In the genomic region with DNA sequence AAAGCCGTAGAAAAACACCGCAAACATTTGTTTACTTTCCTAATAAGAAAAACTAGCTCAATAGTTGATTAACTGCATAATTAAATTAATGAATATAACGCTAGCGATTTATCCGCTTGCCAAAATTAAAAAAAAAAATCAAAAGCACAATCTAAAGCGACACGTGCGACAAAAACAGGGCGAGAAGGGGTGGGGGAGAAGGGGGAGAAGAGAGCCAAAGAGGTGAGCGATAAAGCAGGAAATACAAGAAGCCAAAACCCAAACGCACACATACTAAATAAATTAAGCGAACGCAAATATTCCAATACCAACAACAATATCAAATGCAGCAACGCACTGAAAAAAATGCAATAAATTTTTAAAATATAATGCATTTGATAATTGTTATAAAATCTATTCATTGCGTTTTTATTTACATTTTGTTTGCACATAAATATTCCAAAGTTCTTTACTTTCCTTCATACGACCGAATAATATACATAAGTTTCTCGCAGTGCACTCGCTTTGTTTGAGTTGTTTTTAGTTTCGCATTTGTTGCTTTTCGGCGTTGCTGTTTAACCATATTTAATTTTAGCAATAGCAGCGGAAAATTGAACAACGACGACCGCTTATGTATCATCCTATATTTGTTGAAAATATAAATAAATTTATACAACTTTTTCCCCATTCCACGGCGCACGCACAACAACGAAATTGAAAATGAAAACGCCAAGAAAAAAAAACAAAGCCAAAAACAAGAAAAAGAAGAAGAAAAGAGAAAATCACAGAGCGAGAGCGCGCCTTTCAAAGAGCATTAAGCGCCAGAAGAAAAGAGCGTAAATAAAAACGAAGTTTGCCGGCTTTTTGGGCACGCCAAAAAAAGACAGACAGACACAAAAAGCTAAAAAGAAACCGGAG, we compare ENCODE assay signal across 5 fruit fly cellular contexts.
A peak's percentile ranks its signal among the peaks of the same experiment; 100 is the strongest.
TF ChIP-seq lines count a peak whose summit lies in the region.

No protein-coding gene starts in this region.

- peak; percentile 64 for TF ChIP-seq CTCF in whole organism, embryonic (GFP tag; optimal IDR thresholded peaks at IDR 0.05; lab: Kevin White, UChicago)

TF ChIP-seq in whole organism, adult, 20 proteins besides CTCF, POLR2A, EP300 and RAD21 (continues in another document):
- peak; percentile 99 for TF ChIP-seq tj (GFP tag; optimal IDR thresholded peaks at IDR 0.05; lab: Kevin White, UChicago)
- peak; percentile 99 for TF ChIP-seq bab1 (GFP tag; optimal IDR thresholded peaks at IDR 0.05; lab: Kevin White, UChicago)
- TF ChIP-seq cic (GFP tag; optimal IDR thresholded peaks at IDR 0.05; lab: Kevin White, UChicago): peak; percentile 74
- no peak for TF ChIP-seq cnc (optimal IDR thresholded peaks at IDR 0.05; lab: Kevin White, UChicago)
- peak; percentile 98 for TF ChIP-seq CG7101 (tag; optimal IDR thresholded peaks at IDR 0.05; lab: Kevin White, UChicago)
- peak; percentile 84 for TF ChIP-seq CG5204 (GFP tag; optimal IDR thresholded peaks at IDR 0.05; lab: Kevin White, UChicago)
- peak; percentile 61 for TF ChIP-seq kay (GFP tag; lab: Kevin White, UChicago; ENCODE audit: borderline replicate concordance)
- peak; percentile 88 for TF ChIP-seq CG12768 (GFP tag; optimal IDR thresholded peaks at IDR 0.05; lab: Kevin White, UChicago)
- peak; percentile 88 for TF ChIP-seq Mnt (GFP tag; optimal IDR thresholded peaks at IDR 0.05; lab: Kevin White, UChicago)
- peak; percentile 98 for TF ChIP-seq CG11617 (GFP tag; optimal IDR thresholded peaks at IDR 0.05; lab: Kevin White, UChicago)
- peak; percentile 95 for TF ChIP-seq Crg-1 (GFP tag; optimal IDR thresholded peaks at IDR 0.05; lab: Kevin White, UChicago)
- peak; percentile 92 for TF ChIP-seq CG7045 (GFP tag; optimal IDR thresholded peaks at IDR 0.05; lab: Kevin White, UChicago)
- peak; percentile 71 for TF ChIP-seq toe (GFP tag; optimal IDR thresholded peaks at IDR 0.05; lab: Kevin White, UChicago)
- peak; percentile 96 for TF ChIP-seq CG14711 (tag; optimal IDR thresholded peaks at IDR 0.05; lab: Kevin White, UChicago)
- TF ChIP-seq CG1620 (GFP tag; optimal IDR thresholded peaks at IDR 0.05; lab: Kevin White, UChicago): peak; percentile 98

TF ChIP-seq in whole organism, embryonic, 481 proteins besides CTCF, POLR2A, EP300 and RAD21 (continues in another document):
- TF ChIP-seq MESR4 (GFP tag; optimal IDR thresholded peaks at IDR 0.05; lab: Kevin White, UChicago): peak; percentile 31
- TF ChIP-seq CG14860 (GFP tag; IDR thresholded peaks at IDR 0.05; lab: Robert Waterston, UW; ENCODE audit: partially characterized antibody): no peak
- TF ChIP-seq Ptx1 (GFP tag; IDR thresholded peaks at IDR 0.05; lab: Robert Waterston, UW): peak; percentile 97
- TF ChIP-seq CG42726 (GFP tag; IDR thresholded peaks at IDR 0.05; lab: Robert Waterston, UW; ENCODE audit: partially characterized antibody): no peak
- TF ChIP-seq CG33557 (GFP tag; optimal IDR thresholded peaks at IDR 0.05; lab: Kevin White, UChicago): peak; percentile 54
- peak; percentile 93 for TF ChIP-seq CG4730 (GFP tag; IDR thresholded peaks at IDR 0.05; lab: Robert Waterston, UW)
- peak; percentile 71 for TF ChIP-seq CG17186 (GFP tag; optimal IDR thresholded peaks at IDR 0.05; lab: Kevin White, UChicago)
- TF ChIP-seq ase (GFP tag; IDR thresholded peaks at IDR 0.05; lab: Robert Waterston, UW): peak; percentile 96
- peak; percentile 61 to 89 for TF ChIP-seq Trl (optimal IDR thresholded peaks at IDR 0.05; lab: Kevin White, UChicago)
- peak; percentile 77 for TF ChIP-seq Trl (GFP tag; optimal IDR thresholded peaks at IDR 0.05; lab: Kevin White, UChicago)
- peak; percentile 78 for TF ChIP-seq btn (GFP tag; optimal IDR thresholded peaks at IDR 0.05; lab: Kevin White, UChicago)
- TF ChIP-seq gem (tag; optimal IDR thresholded peaks at IDR 0.05; lab: Kevin White, UChicago): peak; percentile 98
- TF ChIP-seq repo (GFP tag; optimal IDR thresholded peaks at IDR 0.05; lab: Kevin White, UChicago): peak; percentile 84
- TF ChIP-seq corto (GFP tag; optimal IDR thresholded peaks at IDR 0.05; lab: Kevin White, UChicago): peak; percentile 84
- peak; percentile 78 for TF ChIP-seq Antp (GFP tag; optimal IDR thresholded peaks at IDR 0.05; lab: Kevin White, UChicago)
- peak; percentile 97 for TF ChIP-seq row (GFP tag; IDR thresholded peaks at IDR 0.05; lab: Robert Waterston, UW)

TF ChIP-seq in whole organism, prepupa, 60 proteins besides CTCF, POLR2A, EP300 and RAD21 (continues in another document):
- TF ChIP-seq eg (GFP tag; IDR thresholded peaks at IDR 0.05; lab: Robert Waterston, UW): peak; percentile 98
- peak; percentile 87 for TF ChIP-seq CG11902 (GFP tag; optimal IDR thresholded peaks at IDR 0.05; lab: Kevin White, UChicago)
- peak; percentile 94 for TF ChIP-seq Hr4 (GFP tag; optimal IDR thresholded peaks at IDR 0.05; lab: Kevin White, UChicago)
- peak; percentile 15 for TF ChIP-seq fd85E (GFP tag; optimal IDR thresholded peaks at IDR 0.05; lab: Kevin White, UChicago)
- peak; percentile 89 for TF ChIP-seq vri (GFP tag; optimal IDR thresholded peaks at IDR 0.05; lab: Kevin White, UChicago)
- TF ChIP-seq net (GFP tag; optimal IDR thresholded peaks at IDR 0.05; lab: Kevin White, UChicago): peak; percentile 92
- TF ChIP-seq fd59A (GFP tag; optimal IDR thresholded peaks at IDR 0.05; lab: Kevin White, UChicago): peak; percentile 82
- TF ChIP-seq CG4318 (GFP tag; optimal IDR thresholded peaks at IDR 0.05; lab: Kevin White, UChicago): peak; percentile 92
- TF ChIP-seq Eip75B (GFP tag; optimal IDR thresholded peaks at IDR 0.05; lab: Kevin White, UChicago): peak; percentile 94
- peak; percentile 88 for TF ChIP-seq Ets96B (tag; optimal IDR thresholded peaks at IDR 0.05; lab: Kevin White, UChicago)
- TF ChIP-seq topi (GFP tag; optimal IDR thresholded peaks at IDR 0.05; lab: Kevin White, UChicago): peak; percentile 98
- TF ChIP-seq Hr39 (GFP tag; optimal IDR thresholded peaks at IDR 0.05; lab: Kevin White, UChicago): peak; percentile 96
- peak; percentile 98 for TF ChIP-seq Eip78C (GFP tag; lab: Kevin White, UChicago)
- TF ChIP-seq CG3919 (GFP tag; optimal IDR thresholded peaks at IDR 0.05; lab: Kevin White, UChicago): peak; percentile 92
- TF ChIP-seq Eip93F (GFP tag; optimal IDR thresholded peaks at IDR 0.05; lab: Kevin White, UChicago): peak; percentile 90
- peak; percentile 89 for TF ChIP-seq CG10669 (GFP tag; optimal IDR thresholded peaks at IDR 0.05; lab: Kevin White, UChicago)
- peak; percentile 91 for TF ChIP-seq Ets21C (GFP tag; optimal IDR thresholded peaks at IDR 0.05; lab: Kevin White, UChicago)

TF ChIP-seq in whole organism, pupa, 21 proteins besides CTCF, POLR2A, EP300 and RAD21 (continues in another document):
- TF ChIP-seq rn (GFP tag; IDR thresholded peaks at IDR 0.05; lab: Robert Waterston, UW) (peak; percentile 94), Pif1A (GFP tag; optimal IDR thresholded peaks at IDR 0.05; lab: Kevin White, UChicago) (peak; percentile 87), CG32121 (GFP tag; IDR thresholded peaks at IDR 0.05; lab: Robert Waterston, UW) (peak; percentile 98), D1 (tag; optimal IDR thresholded peaks at IDR 0.05; lab: Kevin White, UChicago) (peak; percentile 94), CG14655 (GFP tag; optimal IDR thresholded peaks at IDR 0.05; lab: Kevin White, UChicago) (peak; percentile 94), CG12605 (GFP tag; IDR thresholded peaks at IDR 0.05; lab: Robert Waterston, UW) (peak; percentile 96), fd96Ca (GFP tag; IDR thresholded peaks at IDR 0.05; lab: Robert Waterston, UW) (peak; percentile 63), CG8159 (tag; optimal IDR thresholded peaks at IDR 0.05; lab: Kevin White, UChicago) (peak; percentile 91), Pif1B (GFP tag; optimal IDR thresholded peaks at IDR 0.05; lab: Kevin White, UChicago) (peak; percentile 87), CG4496 (GFP tag; IDR thresholded peaks at IDR 0.05; lab: Robert Waterston, UW) (peak; percentile 97), Ets98B (GFP tag; IDR thresholded peaks at IDR 0.05; lab: Robert Waterston, UW) (peak; percentile 95), CG10348 (GFP tag; IDR thresholded peaks at IDR 0.05; lab: Robert Waterston, UW) (peak; percentile 80), CG17806 (tag; optimal IDR thresholded peaks at IDR 0.05; lab: Kevin White, UChicago) (peak; percentile 91), CG15710 (tag; optimal IDR thresholded peaks at IDR 0.05; lab: Kevin White, UChicago) (peak; percentile 86), CG9948 (tag; optimal IDR thresholded peaks at IDR 0.05; lab: Kevin White, UChicago) (peak; percentile 93), CG13204 (GFP tag; optimal IDR thresholded peaks at IDR 0.05; lab: Kevin White, UChicago) (peak; percentile 40), gl (tag; optimal IDR thresholded peaks at IDR 0.05; lab: Kevin White, UChicago) (peak; percentile 68), EcR (GFP tag; optimal IDR thresholded peaks at IDR 0.05; lab: Kevin White, UChicago) (no peak)

TF ChIP-seq in whole organism, wandering third instar larva, 38 proteins besides CTCF, POLR2A, EP300 and RAD21 (continues in another document):
- TF ChIP-seq rgr (GFP tag; optimal IDR thresholded peaks at IDR 0.05; lab: Kevin White, UChicago) (peak; percentile 98), sage (GFP tag; optimal IDR thresholded peaks at IDR 0.05; lab: Kevin White, UChicago) (peak; percentile 92), fru (GFP tag; optimal IDR thresholded peaks at IDR 0.05; lab: Kevin White, UChicago) (peak; percentile 97), Jra (GFP tag; optimal IDR thresholded peaks at IDR 0.05; lab: Kevin White, UChicago) (peak; percentile 93), OdsH (GFP tag; optimal IDR thresholded peaks at IDR 0.05; lab: Kevin White, UChicago) (peak; percentile 97), Dfd (GFP tag; optimal IDR thresholded peaks at IDR 0.05; lab: Kevin White, UChicago) (peak; percentile 81), CG32264 (GFP tag; optimal IDR thresholded peaks at IDR 0.05; lab: Kevin White, UChicago) (peak; percentile 80), Hnf4 (GFP tag; optimal IDR thresholded peaks at IDR 0.05; lab: Kevin White, UChicago) (peak; percentile 97), Mio (GFP tag; optimal IDR thresholded peaks at IDR 0.05; lab: Kevin White, UChicago) (peak; percentile 32), usp (GFP tag; optimal IDR thresholded peaks at IDR 0.05; lab: Kevin White, UChicago) (no peak), foxo (GFP tag; optimal IDR thresholded peaks at IDR 0.05; lab: Kevin White, UChicago) (peak; percentile 70 to 98), Dif (GFP tag; optimal IDR thresholded peaks at IDR 0.05; lab: Kevin White, UChicago; ENCODE audit: partially characterized antibody) (peak; percentile 35), woc (GFP tag; optimal IDR thresholded peaks at IDR 0.05; lab: Kevin White, UChicago) (peak; percentile 93), ey (GFP tag; optimal IDR thresholded peaks at IDR 0.05; lab: Kevin White, UChicago) (peak; percentile 96), N (GFP tag; optimal IDR thresholded peaks at IDR 0.05; lab: Kevin White, UChicago) (no peak), Myc (optimal IDR thresholded peaks at IDR 0.05; lab: Kevin White, UChicago) (no peak), jim (GFP tag; optimal IDR thresholded peaks at IDR 0.05; lab: Kevin White, UChicago) (no peak), sv (GFP tag; optimal IDR thresholded peaks at IDR 0.05; lab: Kevin White, UChicago) (peak; percentile 94), lola (GFP tag; optimal IDR thresholded peaks at IDR 0.05; lab: Kevin White, UChicago) (no peak), Hr78 (GFP tag; optimal IDR thresholded peaks at IDR 0.05; lab: Kevin White, UChicago) (no peak), tai (GFP tag; optimal IDR thresholded peaks at IDR 0.05; lab: Kevin White, UChicago) (peak; percentile 89)
